Worm (Caenorhabditis elegans) whole organism, late embryonic: ENCODE data around the gene W04E12.7.

Experiments
- C38D4.7 ChIP-seq: fragments of 200-800 bp; sonication (Bioruptor generic); optimal IDR thresholded peaks from 2 replicates; lab custom pipeline; 2018; ENCODE audit warnings: mild to moderate bottlenecking, missing genetic modification characterization, moderate library complexity, missing compliant biosample characterization
- ahr-1 ChIP-seq: sonication (generic microtip); optimal IDR thresholded peaks from 2 replicates; lab custom pipeline; 2016; ENCODE audit warnings: missing genetic modification characterization, missing compliant biosample characterization
- ama-1 ChIP-seq: fragments of 150-350 bp; optimal IDR thresholded peaks from 2 replicates; lab custom pipeline; 2014
- ceh-18 ChIP-seq: sonication (generic microtip); optimal IDR thresholded peaks from 2 replicates; lab custom pipeline; 2016; ENCODE audit warnings: missing genetic modification characterization, missing compliant biosample characterization
- ceh-2 ChIP-seq: sonication (generic microtip); optimal IDR thresholded peaks from 2 replicates; lab custom pipeline; 2016; ENCODE audit warnings: missing genotype, missing genetic modification characterization, missing compliant biosample characterization
- ceh-24 ChIP-seq: sonication (generic microtip); optimal IDR thresholded peaks from 2 replicates; lab custom pipeline; 2016; ENCODE audit warnings: mild to moderate bottlenecking, missing genetic modification characterization, missing compliant biosample characterization
- ceh-30 ChIP-seq: fragments of 150-350 bp; optimal IDR thresholded peaks from 2 replicates; lab custom pipeline; 2014; ENCODE audit warnings: missing biosample characterization, missing genetic modification characterization
- ceh-31 ChIP-seq: sonication (generic microtip); optimal IDR thresholded peaks from 2 replicates; lab custom pipeline; 2016; ENCODE audit warnings: missing genetic modification characterization, missing compliant biosample characterization
- ceh-45 ChIP-seq: fragments of 200-800 bp; sonication (Bioruptor generic); IDR thresholded peaks from 2 replicates; pipeline ENCODE4 v1.3.6; 2022; ENCODE audit warnings: missing genetic modification reagents, missing genetic modification characterization, missing compliant biosample characterization
- ceh-6 ChIP-seq: fragments of 200-800 bp; sonication (Bioruptor generic); optimal IDR thresholded peaks from 2 replicates; lab custom pipeline; 2018; ENCODE audit warnings: mild to moderate bottlenecking, missing genetic modification characterization, missing compliant biosample characterization
- elt-2 ChIP-seq: sonication (generic microtip); optimal IDR thresholded peaks from 2 replicates; lab custom pipeline; 2016; ENCODE audit warnings: missing genetic modification reagents, missing genetic modification characterization, missing compliant biosample characterization
- elt-4 ChIP-seq: sonication (generic microtip); optimal IDR thresholded peaks from 2 replicates; lab custom pipeline; 2016; ENCODE audit warnings: missing genetic modification characterization, missing compliant biosample characterization
- fax-1 ChIP-seq: sonication (generic microtip); optimal IDR thresholded peaks from 2 replicates; lab custom pipeline; 2016; ENCODE audit warnings: missing genotype, missing genetic modification characterization, missing compliant biosample characterization
- fkh-10 ChIP-seq: fragments of 150-350 bp; optimal IDR thresholded peaks from 2 replicates; lab custom pipeline; 2014; ENCODE audit warnings: missing biosample characterization, missing genetic modification reagents, missing genetic modification characterization
- fkh-6 ChIP-seq: sonication (generic microtip); optimal IDR thresholded peaks from 2 replicates; lab custom pipeline; 2016; ENCODE audit warnings: missing genetic modification characterization, missing compliant biosample characterization
- gmeb-2 ChIP-seq: sonication (generic microtip); optimal IDR thresholded peaks from 2 replicates; lab custom pipeline; 2016; ENCODE audit warnings: missing genetic modification characterization, inconsistent platforms, missing compliant biosample characterization
- hlh-13 ChIP-seq: fragments of 200-800 bp; sonication (Bioruptor generic); optimal IDR thresholded peaks from 2 replicates; lab custom pipeline; 2018; ENCODE audit warnings: mild to moderate bottlenecking, missing genetic modification characterization, missing compliant biosample characterization
- hlh-30 ChIP-seq: sonication (generic microtip); optimal IDR thresholded peaks from 2 replicates; lab custom pipeline; 2017; ENCODE audit warnings: antibody characterized with exemption, missing genetic modification characterization, missing compliant biosample characterization; ENCODE audit not compliant: insufficient read depth
- hlh-6 ChIP-seq: sonication (generic microtip); optimal IDR thresholded peaks from 2 replicates; lab custom pipeline; 2016; ENCODE audit warnings: missing genotype, missing genetic modification characterization, missing compliant biosample characterization
- lin-11 ChIP-seq: fragments of 200-800 bp; sonication (Bioruptor generic); optimal IDR thresholded peaks from 2 replicates; lab custom pipeline; 2018; ENCODE audit warnings: mild to moderate bottlenecking, missing genetic modification characterization, missing compliant biosample characterization
- madf-2 ChIP-seq: sonication (generic microtip); optimal IDR thresholded peaks from 2 replicates; lab custom pipeline; 2017; ENCODE audit warnings: missing genetic modification characterization, missing compliant biosample characterization
- nfya-1 ChIP-seq: sonication (generic microtip); optimal IDR thresholded peaks from 2 replicates; lab custom pipeline; 2017; ENCODE audit warnings: missing genetic modification characterization, mild to moderate bottlenecking, missing compliant biosample characterization, antibody characterized with exemption, moderate library complexity
- nhr-232 ChIP-seq: sonication (generic microtip); optimal IDR thresholded peaks from 2 replicates; lab custom pipeline; 2016; ENCODE audit warnings: missing genetic modification characterization, missing compliant biosample characterization
- odd-2 ChIP-seq: sonication (generic microtip); optimal IDR thresholded peaks from 2 replicates; lab custom pipeline; 2017; ENCODE audit warnings: antibody characterized with exemption, mild to moderate bottlenecking, missing genetic modification characterization, missing compliant biosample characterization
- pat-9 ChIP-seq: fragments of 200-800 bp; sonication (Bioruptor generic); optimal IDR thresholded peaks from 2 replicates; lab custom pipeline; 2018; ENCODE audit warnings: mild to moderate bottlenecking, missing genetic modification characterization, moderate library complexity, missing compliant biosample characterization
- pax-1 ChIP-seq: fragments of 150-350 bp; optimal IDR thresholded peaks from 2 replicates; lab custom pipeline; 2014; ENCODE audit warnings: missing biosample characterization, missing genetic modification characterization
- pha-4 ChIP-seq: fragments of 150-350 bp; optimal IDR thresholded peaks from 2 replicates; lab custom pipeline; 2018; ENCODE audit warnings: missing biosample characterization, missing genetic modification reagents, missing genetic modification characterization
- pqm-1 ChIP-seq: sonication (generic microtip); optimal IDR thresholded peaks from 2 replicates; lab custom pipeline; 2016; ENCODE audit warnings: missing genetic modification characterization, missing compliant biosample characterization
- pros-1 ChIP-seq: fragments of 150-350 bp; optimal IDR thresholded peaks from 2 replicates; lab custom pipeline; 2014; ENCODE audit warnings: missing biosample characterization, missing genetic modification reagents, missing genetic modification characterization
- ref-2 ChIP-seq: sonication (generic microtip); optimal IDR thresholded peaks from 2 replicates; lab custom pipeline; 2016; ENCODE audit warnings: missing genetic modification characterization, missing compliant biosample characterization
- rnt-1 ChIP-seq: sonication (generic microtip); optimal IDR thresholded peaks from 2 replicates; lab custom pipeline; 2016; ENCODE audit warnings: missing genetic modification characterization, missing compliant biosample characterization
- sdc-2 ChIP-seq: sonication (generic microtip); optimal IDR thresholded peaks from 2 replicates; lab custom pipeline; 2016; ENCODE audit warnings: missing genotype, missing genetic modification characterization, missing compliant biosample characterization
- sox-4 ChIP-seq: sonication (generic microtip); optimal IDR thresholded peaks from 2 replicates; lab custom pipeline; 2017; ENCODE audit warnings: mild to moderate bottlenecking, missing genetic modification characterization, inconsistent platforms, missing compliant biosample characterization
- syd-9 ChIP-seq: sonication (generic microtip); optimal IDR thresholded peaks from 2 replicates; lab custom pipeline; 2016; ENCODE audit warnings: mild to moderate bottlenecking, missing genetic modification characterization, moderate library complexity, missing compliant biosample characterization
- unc-86 ChIP-seq: sonication (generic microtip); optimal IDR thresholded peaks from 2 replicates; lab custom pipeline; 2016; ENCODE audit warnings: missing genetic modification characterization, missing compliant biosample characterization

The W04E12.7 gene

DNA sequence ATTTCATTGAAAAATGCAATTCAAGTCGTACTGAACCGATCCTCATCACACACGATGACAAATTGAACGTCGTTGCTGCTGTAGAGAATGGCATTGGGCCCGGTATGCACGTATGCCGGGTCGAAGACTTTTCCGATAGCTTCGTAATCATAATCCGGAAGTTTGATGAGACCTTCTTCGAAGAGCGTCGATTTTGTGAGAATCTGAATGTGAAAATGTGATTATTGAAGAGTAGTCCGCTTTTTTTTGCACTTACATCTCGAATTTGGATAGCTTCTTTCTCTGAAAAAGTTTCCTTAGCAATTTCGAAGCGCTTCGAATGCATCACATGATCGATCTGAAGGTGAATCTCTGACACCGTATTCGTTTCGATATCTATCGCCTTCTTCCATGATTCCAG lies 39.9 kb upstream of the W04E12.7 start, which contains the start of gene fbxa-118:
TSS of gene fbxa-118 (minus strand) at position 101 of the 400 bp plus-strand sequence.
- TF ChIP-seq ref-2 (no peak), pax-1 (tag; lab: Kevin White, UChicago) (no peak), lin-11 (tag; lab: Kevin White, UChicago) (no peak), hlh-6 (no peak)

DNA sequence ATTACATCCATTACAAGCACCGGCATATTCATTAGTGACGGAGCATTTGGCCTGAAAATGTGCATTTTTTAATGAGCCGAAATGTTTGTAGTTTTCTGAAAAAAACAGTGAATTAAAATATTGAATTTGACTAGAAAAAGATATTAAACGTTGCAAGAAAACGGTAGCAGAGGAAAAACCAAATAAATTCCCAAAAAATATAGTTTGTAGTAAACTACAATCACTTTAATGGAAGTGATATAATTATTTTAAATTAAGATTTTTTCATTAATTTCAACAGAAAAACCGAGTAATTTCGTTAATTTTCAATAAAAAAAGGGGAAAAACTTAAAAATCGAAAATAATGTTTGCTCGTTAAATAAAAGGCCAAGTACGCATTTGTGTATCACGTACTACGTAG lies 34.3 kb upstream of the W04E12.7 start, which contains the start of gene M162.15:
TSS of gene M162.15 (minus strand) at position 101 of the 400 bp plus-strand sequence.
- TF ChIP-seq pat-9: no peak
- no peak for TF ChIP-seq ceh-45 (GFP tag; lab: Robert Waterston, UW)
- no peak for TF ChIP-seq odd-2 (tag; lab: Kevin White, UChicago)
- no peak for TF ChIP-seq elt-2 (tag; lab: Kevin White, UChicago)
- TF ChIP-seq pha-4 (tag; lab: Kevin White, UChicago): no peak
- TF ChIP-seq ahr-1 (tag; lab: Kevin White, UChicago): no peak
- TF ChIP-seq pqm-1 (tag; lab: Kevin White, UChicago): no peak
- no peak for TF ChIP-seq hlh-13
- no peak for TF ChIP-seq ceh-2 (tag; lab: Kevin White, UChicago)
- TF ChIP-seq ceh-24 (tag; lab: Kevin White, UChicago): no peak
- TF ChIP-seq sox-4 (tag; lab: Kevin White, UChicago): no peak

DNA sequence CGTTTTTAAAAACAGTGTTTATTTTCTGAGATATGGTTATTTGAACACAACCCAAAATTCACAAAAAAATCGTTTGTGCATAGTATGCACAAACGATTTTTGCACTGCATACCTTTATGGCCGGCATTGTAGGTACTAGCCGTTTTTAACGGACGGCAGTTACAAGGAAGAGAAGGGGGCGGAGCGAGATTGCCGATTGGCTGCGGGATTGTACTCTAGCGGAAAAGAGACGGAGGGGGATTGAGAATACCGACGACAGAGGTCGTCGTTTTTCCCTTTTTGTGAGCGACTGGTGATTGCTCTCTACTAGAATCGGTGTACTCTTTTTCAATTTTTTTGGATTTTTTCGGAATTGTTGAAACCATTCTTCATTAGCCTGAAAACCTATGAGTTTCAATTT lies 30.4 kb upstream of the W04E12.7 start:
- TF ChIP-seq ceh-45 (GFP tag; lab: Robert Waterston, UW) (no peak), hlh-13 (no peak), nfya-1 (peak; percentile 77)

DNA sequence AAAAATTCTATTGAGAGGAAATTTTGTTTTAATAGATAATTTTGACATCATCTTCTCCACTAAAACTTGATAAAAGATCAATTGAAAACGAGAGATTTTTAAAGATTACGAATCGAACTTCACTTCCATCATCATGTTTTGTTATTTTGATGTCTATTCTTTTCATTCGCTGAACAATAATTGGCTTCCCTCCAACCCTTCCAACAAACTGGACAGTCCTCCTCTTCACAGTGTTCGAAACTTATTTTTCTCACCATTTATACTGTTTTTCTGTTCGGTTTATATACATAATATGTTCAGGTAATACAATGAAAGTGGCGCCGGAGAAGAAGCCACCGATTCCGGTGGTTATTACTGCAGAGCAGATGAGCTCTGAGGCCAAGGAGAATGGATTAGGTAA lies 23.4 kb upstream of the W04E12.7 start, which contains the start of gene M162.5:
TSS of gene M162.5 (plus strand) at position 301 of the 400 bp plus-strand sequence.
- no peak for TF ChIP-seq ahr-1 (tag; lab: Kevin White, UChicago)
- TF ChIP-seq, all 69 proteins: peak for 0

DNA sequence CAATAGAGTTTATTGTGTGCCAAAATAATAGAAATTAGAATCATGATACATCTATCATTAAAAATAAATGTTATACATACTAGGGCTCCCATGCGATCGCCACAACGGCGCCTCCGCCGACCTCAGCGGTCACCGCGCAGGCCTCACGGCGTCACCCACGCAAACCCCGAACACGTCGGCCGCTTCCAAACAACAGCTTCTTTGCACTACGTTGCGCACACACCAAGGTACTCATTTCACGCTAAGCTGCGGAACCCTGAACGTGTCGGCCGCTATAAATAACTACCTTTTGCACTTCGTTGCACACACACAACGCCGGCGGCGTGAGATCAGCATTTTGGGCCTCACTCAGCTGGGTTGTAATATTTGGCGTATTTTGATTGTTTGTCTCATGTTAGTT lies 21.9 kb upstream of the W04E12.7 start:
- TF ChIP-seq pros-1 (tag; lab: Kevin White, UChicago): no peak
- TF ChIP-seq ceh-18 (tag; lab: Kevin White, UChicago): no peak
- TF ChIP-seq fkh-10: no peak
- TF ChIP-seq hlh-6: no peak
- TF ChIP-seq unc-86 (tag; lab: Kevin White, UChicago): no peak

DNA sequence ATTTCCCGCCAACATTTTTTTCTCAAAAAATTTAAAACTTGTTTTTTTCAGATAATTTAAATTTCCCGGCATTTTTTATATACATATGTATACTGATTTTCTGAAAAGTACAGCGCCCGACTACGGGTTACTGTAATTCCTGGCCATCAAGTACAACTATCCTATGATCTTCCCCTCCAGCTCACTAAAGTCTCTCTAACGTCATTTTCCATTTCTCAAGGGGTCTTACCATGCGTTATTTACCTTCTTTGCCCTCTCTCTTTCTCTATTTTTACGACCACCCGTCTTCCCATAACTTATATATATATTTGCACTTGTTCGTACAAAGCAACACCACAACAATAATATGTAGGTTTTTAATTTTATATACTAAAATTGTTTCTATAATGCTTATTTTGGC lies 18.9 kb upstream of the W04E12.7 start, which contains the start of gene W04E12.9:
TSS of gene W04E12.9 (plus strand) at position 301 of the 400 bp plus-strand sequence.
- TF ChIP-seq C38D4.7 (GFP tag; lab: Kevin White, UChicago) (no peak), pat-9 (no peak), gmeb-2 (no peak), sdc-2 (tag; lab: Kevin White, UChicago) (no peak), syd-9 (no peak), madf-2 (tag; lab: Kevin White, UChicago) (no peak), fax-1 (no peak)

DNA sequence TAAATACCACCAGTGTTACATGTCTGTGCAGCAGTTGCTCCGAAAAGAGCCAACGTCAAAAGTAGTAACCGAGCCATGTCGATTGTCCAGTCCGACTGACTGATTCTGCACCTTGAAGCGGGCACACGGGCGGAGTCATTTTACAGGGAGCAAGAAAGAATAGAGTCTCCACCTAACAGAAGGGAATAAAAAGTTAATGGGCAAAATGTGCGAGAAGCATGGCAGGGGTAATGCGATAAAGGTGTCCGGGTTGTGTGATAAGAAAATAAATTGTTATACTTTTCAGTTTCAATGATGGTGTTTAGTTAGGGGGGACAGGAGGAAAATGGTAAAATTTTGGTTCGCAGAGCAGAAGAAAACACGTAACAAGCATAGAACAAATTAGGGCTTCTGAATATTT lies 17.9 kb upstream of the W04E12.7 start, which contains the start of gene clec-50:
TSS of gene clec-50 (minus strand) at position 109 of the 400 bp plus-strand sequence.
- TF ChIP-seq elt-4 (tag; lab: Kevin White, UChicago) (no peak), hlh-30 (tag; lab: Kevin White, UChicago) (no peak), ama-1 (lab: Kevin White, UChicago) (no peak), nhr-232 (tag; lab: Kevin White, UChicago) (no peak), ceh-6 (no peak), pros-1 (tag; lab: Kevin White, UChicago) (no peak), ceh-31 (tag; lab: Kevin White, UChicago) (no peak), fkh-6 (tag; lab: Kevin White, UChicago) (no peak), rnt-1 (tag; lab: Kevin White, UChicago) (no peak), ceh-30 (tag; lab: Kevin White, UChicago) (no peak)
- TF ChIP-seq, all 69 proteins: peak for 0
